Worm (Caenorhabditis elegans): Measurements from ENCODE around the gene Y73B3A.20.
"Not testable (repeated sequence)": the region's sequence is repeated elsewhere in the genome, so short reads cannot be mapped to it uniquely, and the experiment has no call there.

Y73B3A.20 gene

DNA sequence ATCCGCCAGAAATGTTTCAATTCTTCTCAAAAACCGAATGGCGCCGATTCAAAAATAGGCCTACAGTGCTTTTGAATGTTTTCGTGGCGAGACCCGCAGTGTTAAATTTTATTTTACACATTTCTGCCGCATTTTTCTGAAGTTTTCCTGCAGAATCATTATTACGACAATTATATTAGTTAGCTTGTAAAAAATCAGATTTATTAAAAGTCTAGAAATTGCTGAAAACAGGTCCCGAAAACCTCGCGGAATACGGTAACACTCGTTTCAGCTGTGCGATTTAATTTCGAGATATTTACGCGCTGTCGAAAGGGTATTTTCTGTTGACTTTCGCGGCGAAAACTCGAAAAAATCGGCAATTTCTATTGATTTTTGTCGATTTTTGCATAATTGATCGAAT is at the start of gene Y73B3A.20:
Gene Y73B3A.20, plus strand, starts transcription at position 207 of the 400 bp plus-strand sequence.
- TF ChIP-seq lsy-2 (tag; optimal IDR thresholded peaks at IDR 0.05), result peak in 1 of 2 experiments; percentile 51

DNA sequence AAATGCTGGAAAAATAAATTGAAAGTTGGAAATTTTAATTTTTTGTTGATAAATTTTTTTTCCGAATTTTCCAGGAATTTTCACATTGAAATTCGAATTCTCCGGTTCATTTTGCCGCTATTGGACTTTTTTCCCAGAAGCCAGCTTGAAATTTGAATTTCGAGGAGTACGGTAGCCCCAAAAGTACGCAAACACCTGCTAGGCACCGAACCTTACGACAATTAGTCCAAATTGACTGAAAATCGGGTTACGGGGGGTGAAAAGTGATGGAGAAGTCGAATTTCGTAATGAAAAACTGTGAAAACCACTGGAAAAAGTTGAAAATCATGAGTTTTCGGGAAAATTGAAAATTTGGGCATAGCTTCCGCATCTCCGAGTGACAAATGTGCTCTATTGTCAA is 37.3 kb upstream of the Y73B3A.20 start:
- 0 out of 2 replicates have a peak, but pooled peaks have one; percentile 14 for TF ChIP-seq grh-1 (GFP tag; IDR thresholded peaks at IDR 0.05)
- TF ChIP-seq ces-1 (GFP tag; optimal IDR thresholded peaks at IDR 0.05), result no peak

DNA sequence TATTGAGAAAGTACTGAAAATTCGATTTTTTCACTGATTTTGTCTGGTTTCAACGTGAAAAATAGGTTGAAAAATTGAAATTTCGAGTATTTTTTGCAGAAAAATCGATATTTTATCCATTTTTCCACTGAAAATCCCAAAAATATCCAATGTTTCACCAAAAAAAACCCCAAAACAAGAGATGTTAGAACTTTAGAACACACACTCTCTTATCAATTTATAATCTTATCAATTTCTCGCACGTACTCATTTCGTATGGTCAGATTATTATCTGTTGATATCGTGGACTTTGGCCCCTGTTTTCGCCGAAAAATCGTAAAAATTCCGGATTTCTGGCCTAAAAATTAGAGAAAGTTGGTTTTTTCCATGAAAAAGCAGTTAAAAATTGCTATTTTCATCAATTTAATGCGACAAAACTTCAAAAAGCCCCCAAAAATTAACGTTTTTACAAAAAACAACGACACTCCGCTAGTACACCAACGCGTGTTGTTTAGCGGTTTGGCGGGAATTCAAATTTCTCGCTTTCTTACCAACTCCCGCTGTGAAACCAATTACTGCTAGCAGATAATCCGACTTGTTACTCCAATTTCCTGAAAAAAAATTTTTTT is 36.2 kb upstream of the Y73B3A.20 start:
- TF ChIP-seq elt-2 (tag; optimal IDR thresholded peaks at IDR 0.05) (peak; percentile 44), elt-3 (tag; optimal IDR thresholded peaks at IDR 0.05) (peak in 1 of 6 experiments; percentile 3), dpl-1 (GFP tag; optimal IDR thresholded peaks at IDR 0.05) (peak in 1 of 3 experiments; percentile 4)

DNA sequence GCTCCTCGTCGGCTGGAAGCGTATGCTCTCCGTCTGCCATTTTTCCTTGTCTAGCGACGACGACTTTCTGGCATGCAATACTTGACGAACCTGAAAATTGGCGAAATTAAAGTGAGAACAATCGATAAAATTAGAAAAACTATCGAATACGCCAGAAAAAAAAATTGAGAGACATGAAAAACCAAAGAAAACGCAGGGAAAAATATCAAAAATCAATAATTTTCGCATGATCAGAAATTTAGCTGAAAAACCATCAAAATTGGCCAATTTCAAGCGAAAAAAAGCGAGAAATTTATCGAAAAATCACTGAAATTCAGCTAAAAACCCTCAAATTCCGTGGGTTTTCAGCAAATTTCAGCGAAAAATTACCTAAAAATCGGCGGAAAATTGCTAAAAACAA is 657 bp upstream of the Y73B3A.20 start, which contains the start of gene Y73B3A.1:
Gene Y73B3A.1, minus strand, starts transcription at position 101 of the 400 bp plus-strand sequence.
- TF ChIP-seq C34B4.2 (tag; optimal IDR thresholded peaks at IDR 0.05); hpl-2 (GFP tag; optimal IDR thresholded peaks at IDR 0.05); rnt-1 (tag; optimal IDR thresholded peaks at IDR 0.05): not testable (repeated sequence)

ce11 chrX:59084-59483 is 11.6 kb downstream of the Y73B3A.20 start:
- TF ChIP-seq lin-35 (GFP tag; optimal IDR thresholded peaks at IDR 0.05) (peak in 1 of 2 experiments; percentile 27), dpl-1 (GFP tag; optimal IDR thresholded peaks at IDR 0.05) (peak in 1 of 3 experiments; percentile 2), efl-1 (GFP tag; optimal IDR thresholded peaks at IDR 0.05 in 1 of 2) (peak in 1 of 2 experiments; percentile 88)
- TF ChIP-seq efl-1 (optimal IDR thresholded peaks at IDR 0.05), result not testable (repeated sequence)

DNA sequence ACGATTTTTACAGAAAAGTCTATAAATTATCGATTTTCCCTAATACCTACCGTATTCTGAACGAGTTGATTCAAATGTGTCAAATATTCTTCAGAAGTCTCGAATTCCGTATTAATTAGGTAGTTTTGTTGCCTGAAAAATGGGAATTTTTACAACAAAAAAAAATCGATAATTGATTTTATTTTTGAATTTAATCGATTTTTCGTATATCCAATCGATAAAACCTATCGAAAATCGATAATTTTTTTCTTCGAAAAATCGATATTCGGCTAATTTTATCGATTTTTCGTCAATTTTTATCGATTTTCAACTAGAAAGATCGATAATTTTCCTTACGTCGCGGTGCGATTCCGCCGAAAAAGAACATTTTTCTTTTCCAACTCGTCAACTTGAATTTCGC is 37.1 kb downstream of the Y73B3A.20 start:
- no peak for TF ChIP-seq nhr-90 (tag; optimal IDR thresholded peaks at IDR 0.05; ENCODE audit: poor library complexity)
- no peak for TF ChIP-seq zag-1 (tag; optimal IDR thresholded peaks at IDR 0.05)
- no peak for TF ChIP-seq mab-9 (GFP tag; IDR thresholded peaks at IDR 0.05)
- no peak for TF ChIP-seq irx-1 (tag; optimal IDR thresholded peaks at IDR 0.05)
- TF ChIP-seq skn-1 (tag; optimal IDR thresholded peaks at IDR 0.05), result no peak
- no peak for TF ChIP-seq fkh-4 (tag; optimal IDR thresholded peaks at IDR 0.05; ENCODE audit: borderline replicate concordance)
- TF ChIP-seq ets-5 (GFP tag; IDR thresholded peaks at IDR 0.05), result no peak
- TF ChIP-seq nhr-11 (tag; optimal IDR thresholded peaks at IDR 0.05), result no peak

- TF ChIP-seq sox-4 (tag; optimal IDR thresholded peaks at IDR 0.05) (no peak), ama-1 (optimal IDR thresholded peaks at IDR 0.05) (no peak), elt-2 (tag; optimal IDR thresholded peaks at IDR 0.05) (no peak)
Measured at ce11 chrX:88905-89304, 41.4 kb downstream of the Y73B3A.20 start.

ce11 chrX:104737-105136 is 57.2 kb downstream of the Y73B3A.20 start, which contains the start of gene Y73B3A.4:
Y73B3A.4 (minus strand) TSS chrX:104777.
- peak; percentile 52 to 73 for TF ChIP-seq efl-1 (optimal IDR thresholded peaks at IDR 0.05)
- peak; percentile 67 to 96 for TF ChIP-seq efl-1 (GFP tag; optimal IDR thresholded peaks at IDR 0.05 in 1 of 2)
- peak; percentile 7 for TF ChIP-seq F16B12.6 (tag; optimal IDR thresholded peaks at IDR 0.05)
- TF ChIP-seq dpl-1 (GFP tag; optimal IDR thresholded peaks at IDR 0.05), result peak; percentile 41 to 57 (median 55)
- peak; percentile 22 to 72 for TF ChIP-seq lin-35 (GFP tag; optimal IDR thresholded peaks at IDR 0.05)

Measured in whole organism, L1 larva.